Worm (Caenorhabditis elegans) whole organism, L2 larva: ENCODE data around the gene C06C3.4.

Source experiments
- C34F6.9 ChIP-seq: fragments of 150-350 bp; optimal IDR thresholded peaks from 2 replicates; lab custom pipeline; 2014; ENCODE audit warnings: missing biosample characterization, missing genetic modification characterization
- F13H6.1 ChIP-seq: sonication (generic microtip); optimal IDR thresholded peaks from 2 replicates; lab custom pipeline; 2016; ENCODE audit warnings: missing genetic modification characterization, missing compliant biosample characterization
- ZK546.5 ChIP-seq: sonication (generic microtip); optimal IDR thresholded peaks from 2 replicates; lab custom pipeline; 2017; ENCODE audit warnings: missing biosample characterization, missing genetic modification characterization
- alr-1 ChIP-seq: fragments of 150-350 bp; optimal IDR thresholded peaks from 2 replicates; lab custom pipeline; 2014; ENCODE audit warnings: missing biosample characterization, missing genetic modification characterization
- aly-2 ChIP-seq: fragments of 150-350 bp; optimal IDR thresholded peaks from 2 replicates; lab custom pipeline; 2014; ENCODE audit warnings: missing biosample characterization, missing genetic modification characterization
- ceh-16 ChIP-seq: fragments of 150-350 bp; optimal IDR thresholded peaks from 2 replicates; lab custom pipeline; 2014; ENCODE audit warnings: missing biosample characterization, missing genetic modification characterization
- crh-2 ChIP-seq: sonication (generic microtip); optimal IDR thresholded peaks from 2 replicates; lab custom pipeline; 2017; ENCODE audit warnings: missing biosample characterization, missing genetic modification characterization
- elt-1 ChIP-seq: fragments of 150-350 bp; optimal IDR thresholded peaks from 2 replicates; lab custom pipeline; 2014; ENCODE audit warnings: missing biosample characterization, missing genetic modification characterization
- elt-3 ChIP-seq: sonication (generic microtip); optimal IDR thresholded peaks from 2 replicates; lab custom pipeline; 2017; ENCODE audit warnings: missing biosample characterization, missing genetic modification characterization
- fos-1 ChIP-seq: fragments of 150-350 bp; optimal IDR thresholded peaks from 2 replicates; lab custom pipeline; 2014; ENCODE audit warnings: missing biosample characterization, missing genetic modification characterization
- lin-11 ChIP-seq: fragments of 150-350 bp; sonication (generic microtip); optimal IDR thresholded peaks from 2 replicates; lab custom pipeline; 2014; ENCODE audit warnings: missing biosample characterization, missing genetic modification characterization, inconsistent platforms, mixed read lengths
- lin-13 ChIP-seq: fragments of 150-350 bp; optimal IDR thresholded peaks from 2 replicates; lab custom pipeline; 2014; ENCODE audit warnings: missing biosample characterization, missing genetic modification reagents, missing genetic modification characterization
- mdl-1 ChIP-seq, 2 experiments: fragments of 150-350 bp in 1 of 2; sonication (generic microtip) in 1 of 2; optimal IDR thresholded peaks; 2 replicates each; lab custom pipeline; 2017; ENCODE audit warnings: missing biosample characterization in 2 of 2, missing genetic modification characterization in 2 of 2
- nhr-10 ChIP-seq: sonication (generic microtip); optimal IDR thresholded peaks from 2 replicates; lab custom pipeline; 2017; ENCODE audit warnings: missing biosample characterization, missing genetic modification characterization
- nhr-11 ChIP-seq: fragments of 150-350 bp; optimal IDR thresholded peaks from 2 replicates; lab custom pipeline; 2014; ENCODE audit warnings: missing biosample characterization, missing genetic modification characterization
- nhr-12 ChIP-seq: fragments of 150-350 bp; optimal IDR thresholded peaks from 2 replicates; lab custom pipeline; 2014; ENCODE audit warnings: missing biosample characterization, missing genetic modification characterization
- nhr-21 ChIP-seq: fragments of 150-350 bp; optimal IDR thresholded peaks from 2 replicates; lab custom pipeline; 2014; ENCODE audit warnings: missing biosample characterization, missing genetic modification characterization
- nhr-23 ChIP-seq: fragments of 150-350 bp; optimal IDR thresholded peaks from 2 replicates; lab custom pipeline; 2014; ENCODE audit warnings: missing biosample characterization, missing genetic modification reagents, missing genetic modification characterization
- nhr-237 ChIP-seq: fragments of 150-350 bp; optimal IDR thresholded peaks from 2 replicates; lab custom pipeline; 2014; ENCODE audit warnings: missing biosample characterization, missing genetic modification characterization
- nhr-77 ChIP-seq: fragments of 150-350 bp; optimal IDR thresholded peaks from 2 replicates; lab custom pipeline; 2014; ENCODE audit warnings: missing biosample characterization, missing genetic modification characterization
- peb-1 ChIP-seq: fragments of 150-350 bp; optimal IDR thresholded peaks from 2 replicates; lab custom pipeline; 2014; ENCODE audit warnings: missing biosample characterization, missing genetic modification characterization
- sem-4 ChIP-seq: fragments of 150-350 bp; optimal IDR thresholded peaks from 2 replicates; lab custom pipeline; 2014; ENCODE audit warnings: missing biosample characterization, missing genetic modification reagents, missing genetic modification characterization
- sma-9 ChIP-seq, 2 experiments: fragments of 150-350 bp in 1 of 2; sonication (generic microtip) in 1 of 2; optimal IDR thresholded peaks; 2 replicates each; lab custom pipeline; 2014 to 2016; ENCODE audit warnings: missing genetic modification characterization in 2 of 2, mild to moderate bottlenecking in 1 of 2, missing biosample characterization in 1 of 2, missing compliant biosample characterization in 1 of 2, missing genetic modification reagents in 1 of 2, moderate library complexity in 1 of 2
- snpc-4 ChIP-seq: fragments of 150-350 bp; optimal IDR thresholded peaks from 2 replicates; lab custom pipeline; 2014; ENCODE audit warnings: missing biosample characterization, missing genetic modification characterization
- unc-62 ChIP-seq: fragments of 150-350 bp; optimal IDR thresholded peaks from 2 replicates; lab custom pipeline; 2014; ENCODE audit warnings: missing biosample characterization, missing genetic modification reagents, missing genetic modification characterization

Gene C06C3.4

DNA sequence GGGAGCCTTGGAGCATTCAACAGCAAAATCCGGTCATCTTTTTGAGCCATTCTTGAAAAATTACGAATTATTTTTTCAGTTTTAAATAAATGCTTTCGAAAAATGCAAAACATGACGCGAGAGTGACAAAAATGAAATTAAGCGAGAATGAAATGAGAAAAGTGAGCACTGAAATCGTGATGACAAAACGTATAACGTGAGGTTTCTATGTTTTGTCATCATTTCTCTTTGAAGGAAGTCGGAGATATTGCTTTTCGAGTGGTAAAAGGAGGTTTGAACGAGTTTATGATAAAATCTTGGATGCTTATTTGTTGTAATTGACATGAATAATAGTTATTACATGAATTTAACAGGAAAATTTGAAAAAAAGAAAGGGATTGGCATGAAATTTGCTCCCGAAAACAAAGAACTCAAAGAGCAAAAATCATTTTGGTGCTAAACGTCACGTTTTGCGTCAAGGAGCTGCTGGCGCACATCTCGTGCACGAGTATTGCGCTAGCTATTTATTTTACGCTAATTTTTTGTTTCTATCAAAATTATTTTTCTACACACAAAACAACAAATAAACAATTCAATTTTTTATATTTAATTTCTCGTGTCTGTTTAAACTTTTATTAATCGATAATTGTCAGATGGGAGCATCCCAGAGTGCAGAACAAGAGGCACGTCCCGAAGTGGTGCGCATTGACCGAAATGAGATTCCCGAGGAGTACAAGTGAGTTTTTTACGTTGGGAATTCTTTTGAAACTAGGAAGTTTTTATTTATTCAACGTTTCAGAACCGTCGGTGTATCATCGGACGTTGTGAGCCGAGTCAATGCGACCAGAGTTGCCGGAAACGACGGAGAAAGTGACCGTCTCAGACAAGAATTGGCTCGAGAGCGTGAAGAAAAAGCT, 43.5 kb downstream of the C06C3.4 start, which contains the start of the genes gss-1 and chch-3 (continued):
- no peak for TF ChIP-seq aly-2 (tag; lab: Kevin White, UChicago)
- peak; percentile 63 for TF ChIP-seq fos-1 (tag; lab: Kevin White, UChicago)
- no peak for TF ChIP-seq nhr-11
- TF ChIP-seq unc-62 (GFP tag; lab: Kevin White, UChicago) = no peak
- peak; percentile 24 for TF ChIP-seq F13H6.1 (tag; lab: Kevin White, UChicago)
- no peak for TF ChIP-seq alr-1 (tag; lab: Kevin White, UChicago)
- no peak for TF ChIP-seq ceh-16 (tag; lab: Kevin White, UChicago)
- TF ChIP-seq nhr-23 (tag; lab: Kevin White, UChicago) = no peak
- TF ChIP-seq nhr-237 = no peak
- TF ChIP-seq, all 48 proteins: peak for 15

DNA sequence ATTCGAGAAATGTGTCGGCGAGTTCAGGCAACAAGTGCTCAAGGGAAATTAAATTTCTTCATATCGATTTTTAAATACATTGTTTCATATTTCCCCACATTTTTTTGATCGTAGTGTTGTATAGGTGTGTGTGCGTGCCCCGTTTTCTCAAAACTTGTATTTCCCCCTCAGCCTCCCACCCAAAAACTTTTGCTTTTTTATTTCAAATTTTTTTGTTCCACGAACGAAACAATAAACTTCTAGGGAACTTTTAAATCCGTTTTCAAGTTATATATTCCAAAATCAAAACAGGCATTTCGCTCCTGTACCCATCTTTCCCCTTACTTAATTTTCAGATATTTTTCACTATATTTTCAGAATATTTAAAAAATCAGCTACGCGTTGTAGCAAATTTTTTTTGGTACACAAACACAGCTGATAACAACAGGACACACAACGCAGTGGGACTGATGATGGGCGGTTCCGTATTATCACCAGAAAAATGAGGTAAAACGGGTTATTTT, 45.0 kb downstream of the C06C3.4 start, which contains the start of the genes M176.4 and M176.16:
Gene M176.4 (plus strand): TSS at position 301 of the 503 bp plus-strand sequence.
Gene M176.16 (plus strand): TSS at position 453 of the 503 bp plus-strand sequence.
- no peak for TF ChIP-seq lin-11 (tag; lab: Kevin White, UChicago)
- TF ChIP-seq sem-4 (tag; lab: Kevin White, UChicago) = no peak
- TF ChIP-seq, all 48 proteins: peak for 0

DNA sequence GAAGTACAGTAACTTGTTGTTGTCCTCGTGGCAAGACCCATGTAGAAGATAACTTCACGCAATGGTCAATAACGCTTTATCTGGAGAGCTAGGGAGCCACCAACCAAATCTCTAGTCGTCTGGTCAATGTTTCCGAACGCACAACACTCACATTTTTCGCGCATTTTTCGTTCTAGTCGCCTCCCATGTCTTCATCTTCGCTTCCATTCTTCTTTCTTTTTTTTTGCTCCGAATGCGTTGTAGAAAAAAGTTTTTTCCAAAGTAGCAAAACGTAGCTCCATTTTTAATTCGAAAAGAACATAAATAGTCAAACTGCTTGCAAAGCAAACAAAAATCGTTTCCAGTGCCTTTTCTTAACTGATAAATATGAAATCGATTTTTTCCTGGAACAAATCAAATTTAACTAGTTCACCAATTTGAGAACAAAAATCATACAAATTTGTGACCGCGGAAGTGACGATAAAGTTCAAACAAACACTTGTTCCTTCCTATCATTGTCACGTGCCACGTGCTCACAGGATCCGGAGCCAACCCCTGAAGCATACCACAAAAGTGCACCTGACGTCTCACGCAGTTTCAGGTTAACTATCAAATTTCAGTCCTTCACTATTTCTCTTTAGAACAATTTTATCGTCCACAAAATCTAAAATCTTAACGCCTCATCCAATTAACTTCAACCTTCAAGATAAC, 45.9 kb downstream of the C06C3.4 start:
- TF ChIP-seq nhr-10 (tag; lab: Kevin White, UChicago) (no peak), elt-3 (tag; lab: Kevin White, UChicago) (no peak), C34F6.9 (no peak), nhr-77 (tag; lab: Kevin White, UChicago) (no peak), ZK546.5 (tag; lab: Kevin White, UChicago) (no peak), nhr-12 (tag; lab: Kevin White, UChicago) (no peak), nhr-11 (no peak), nhr-21 (tag; lab: Kevin White, UChicago) (no peak), peb-1 (tag; lab: Kevin White, UChicago) (no peak), snpc-4 (tag; lab: Kevin White, UChicago) (no peak), elt-1 (tag; lab: Kevin White, UChicago) (no peak), lin-13 (GFP tag; lab: Kevin White, UChicago) (no peak), F13H6.1 (tag; lab: Kevin White, UChicago) (no peak), mdl-1 (tag; optimal IDR thresholded peaks at IDR 0.05; lab: Kevin White, UChicago) (no peak), nhr-23 (tag; lab: Kevin White, UChicago) (no peak), sma-9 (GFP tag; optimal IDR thresholded peaks at IDR 0.05; lab: Kevin White, UChicago) (no peak), sma-9 (tag; optimal IDR thresholded peaks at IDR 0.05; lab: Kevin White, UChicago) (no peak), lin-11 (tag; lab: Kevin White, UChicago) (no peak), ceh-16 (tag; lab: Kevin White, UChicago) (no peak), crh-2 (tag; lab: Kevin White, UChicago) (no peak)

DNA sequence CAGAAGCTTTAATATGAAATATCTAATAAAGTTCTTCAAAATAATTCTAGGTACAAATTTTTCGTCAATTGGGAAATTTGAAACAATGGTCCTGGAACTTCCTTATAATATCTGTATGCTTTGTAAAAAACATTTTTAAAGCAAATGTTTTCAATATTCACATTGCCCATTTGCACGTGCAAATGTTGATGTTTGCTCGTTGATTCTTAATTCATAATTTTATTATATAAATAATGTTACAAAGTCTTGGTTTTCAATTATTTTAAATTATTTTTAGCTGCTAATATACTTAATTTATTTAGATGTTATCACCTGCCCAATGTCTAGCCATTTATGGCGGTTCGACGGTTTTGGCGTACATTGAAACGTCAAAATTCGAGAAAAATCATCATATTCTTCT, 48.9 kb downstream of the C06C3.4 start, which contains the start of gene M176.11:
Gene M176.11 (plus strand): TSS at position 301 of the 400 bp plus-strand sequence.
- no peak for TF ChIP-seq sem-4 (tag; lab: Kevin White, UChicago)
- TF ChIP-seq, all 48 proteins: peak for 0
